Fruit fly (Drosophila melanogaster): ENCODE data around the gene CG1572.

Gene CG1572

DNA sequence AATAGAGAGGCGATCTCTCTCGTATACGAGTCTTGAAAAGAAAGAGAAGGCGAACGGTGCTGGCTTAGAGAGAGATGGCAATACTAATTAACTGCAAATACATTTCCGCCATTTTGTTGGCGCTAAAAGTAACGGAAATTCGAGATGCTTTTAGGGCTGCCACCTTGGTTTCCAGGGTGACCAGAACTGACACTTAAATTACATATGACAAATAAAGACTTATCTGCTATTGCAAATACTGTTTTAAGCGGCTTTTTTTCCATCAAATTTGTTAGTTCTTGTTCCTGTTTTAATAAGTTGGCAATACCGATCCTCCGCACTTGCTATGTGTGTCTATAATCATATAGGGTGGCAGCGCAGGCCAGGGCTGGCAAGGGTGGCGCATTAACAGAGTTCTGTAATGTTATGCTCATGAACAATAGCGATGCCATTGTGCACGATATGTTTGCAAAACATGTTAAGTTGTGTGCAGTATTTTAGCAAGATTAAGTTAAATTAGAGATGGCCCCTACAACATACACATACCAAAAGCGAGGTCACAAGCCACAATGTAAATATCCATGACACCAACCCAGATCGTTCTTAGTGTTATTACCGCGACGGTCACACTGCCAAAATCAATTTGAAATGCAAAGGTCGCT lies 21.9 kb upstream of the CG1572 start, which contains the start of gene nod (continued):
- peak; percentile 46 for TF ChIP-seq fkh (GFP tag; optimal IDR thresholded peaks at IDR 0.05)
- TF ChIP-seq CG11902 (GFP tag; optimal IDR thresholded peaks at IDR 0.05): peak; percentile 4
- peak; percentile 6 for TF ChIP-seq Ets96B (tag; optimal IDR thresholded peaks at IDR 0.05)
- TF ChIP-seq Sox102F (GFP tag; optimal IDR thresholded peaks at IDR 0.05): no peak
- peak; percentile 21 for TF ChIP-seq CG10669 (GFP tag; optimal IDR thresholded peaks at IDR 0.05)
- no peak for TF ChIP-seq fd85E (GFP tag; optimal IDR thresholded peaks at IDR 0.05)
- TF ChIP-seq CG10631 (GFP tag; optimal IDR thresholded peaks at IDR 0.05): peak; percentile 55
- no peak for TF ChIP-seq salr (GFP tag; optimal IDR thresholded peaks at IDR 0.05)
- no peak for TF ChIP-seq CG8119 (GFP tag; IDR thresholded peaks at IDR 0.05)
- peak; percentile 75 for TF ChIP-seq CG31627 (GFP tag; optimal IDR thresholded peaks at IDR 0.05)
- no peak for TF ChIP-seq CG6854 (GFP tag; optimal IDR thresholded peaks at IDR 0.05)
- 0 out of 2 replicates have a peak, but pooled peaks have one; percentile 33 for TF ChIP-seq CG15336 (GFP tag; IDR thresholded peaks at IDR 0.05)
- peak; percentile 52 for TF ChIP-seq Ets21C (GFP tag; optimal IDR thresholded peaks at IDR 0.05)
- TF ChIP-seq Hr38 (GFP tag; optimal IDR thresholded peaks at IDR 0.05): no peak
- TF ChIP-seq Sox14 (GFP tag; optimal IDR thresholded peaks at IDR 0.05): peak; percentile 69
- peak; percentile 63 for TF ChIP-seq Eip75B (GFP tag; optimal IDR thresholded peaks at IDR 0.05)
- peak; percentile 55 for TF ChIP-seq CG34406 (GFP tag; optimal IDR thresholded peaks at IDR 0.05)
- no peak for TF ChIP-seq dsx (GFP tag; optimal IDR thresholded peaks at IDR 0.05; ENCODE audit: poor library complexity, severe bottlenecking)
- TF ChIP-seq spab (GFP tag; optimal IDR thresholded peaks at IDR 0.05): no peak
- TF ChIP-seq Smox (GFP tag; optimal IDR thresholded peaks at IDR 0.05): peak; percentile 46
- TF ChIP-seq Hr39 (GFP tag; optimal IDR thresholded peaks at IDR 0.05): peak; percentile 71
- peak; percentile 48; the same call in 1 of the 3 replicates for TF ChIP-seq CG6163 (GFP tag; IDR thresholded peaks at IDR 0.05)
- peak; percentile 68 for TF ChIP-seq topi (GFP tag; optimal IDR thresholded peaks at IDR 0.05)
- TF ChIP-seq CG3032 (tag; optimal IDR thresholded peaks at IDR 0.05): peak; percentile 45
- TF ChIP-seq fd59A (GFP tag; optimal IDR thresholded peaks at IDR 0.05): no peak
- peak; percentile 39 for TF ChIP-seq CG11762 (GFP tag; optimal IDR thresholded peaks at IDR 0.05; ENCODE audit: insufficient read depth)
- TF ChIP-seq CG6792 (GFP tag; optimal IDR thresholded peaks at IDR 0.05): peak; percentile 53
- TF ChIP-seq Hr4 (GFP tag; optimal IDR thresholded peaks at IDR 0.05): peak; percentile 52
- TF ChIP-seq cyc (GFP tag; optimal IDR thresholded peaks at IDR 0.05): peak; percentile 47
- TF ChIP-seq ss (GFP tag; optimal IDR thresholded peaks at IDR 0.05): no peak
- no peak for TF ChIP-seq CG11294 (GFP tag; IDR thresholded peaks at IDR 0.05)
- peak; percentile 53 for TF ChIP-seq net (GFP tag; optimal IDR thresholded peaks at IDR 0.05)
- no peak for TF ChIP-seq CG9139 (GFP tag; optimal IDR thresholded peaks at IDR 0.05)

DNA sequence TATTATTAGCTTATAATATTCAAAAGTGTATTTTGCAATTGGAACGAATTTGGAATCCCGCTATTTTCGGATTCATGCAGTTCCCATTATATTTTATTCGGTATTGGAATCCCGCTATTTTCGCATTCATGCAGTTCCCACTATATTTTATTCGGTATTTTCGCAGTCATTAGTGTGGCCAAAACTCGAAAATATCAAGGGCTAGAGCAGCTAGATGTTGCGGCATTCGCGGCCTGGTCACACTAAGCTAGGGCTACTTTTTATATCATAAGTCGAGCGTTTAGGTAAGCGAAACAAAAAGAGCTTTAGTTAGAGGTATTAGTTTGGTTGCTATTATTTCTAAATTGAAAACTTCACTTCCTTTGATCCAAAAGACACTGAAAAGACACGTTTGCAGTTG lies 20.4 kb upstream of the CG1572 start:
- TF ChIP-seq Gug (GFP tag; IDR thresholded peaks at IDR 0.05) (no peak), cyc (GFP tag; optimal IDR thresholded peaks at IDR 0.05) (no peak), eg (GFP tag; IDR thresholded peaks at IDR 0.05) (0 out of 3 replicates have a peak, but pooled peaks have one; percentile 19), salr (GFP tag; optimal IDR thresholded peaks at IDR 0.05) (no peak), Sox102F (GFP tag; optimal IDR thresholded peaks at IDR 0.05) (no peak), acj6 (GFP tag; optimal IDR thresholded peaks at IDR 0.05) (no peak), Ets96B (tag; optimal IDR thresholded peaks at IDR 0.05) (no peak), esn (GFP tag; optimal IDR thresholded peaks at IDR 0.05) (no peak), Hr4 (GFP tag; optimal IDR thresholded peaks at IDR 0.05) (no peak), Eip78C (GFP tag) (peak; percentile 31), fd59A (GFP tag; optimal IDR thresholded peaks at IDR 0.05) (no peak)

DNA sequence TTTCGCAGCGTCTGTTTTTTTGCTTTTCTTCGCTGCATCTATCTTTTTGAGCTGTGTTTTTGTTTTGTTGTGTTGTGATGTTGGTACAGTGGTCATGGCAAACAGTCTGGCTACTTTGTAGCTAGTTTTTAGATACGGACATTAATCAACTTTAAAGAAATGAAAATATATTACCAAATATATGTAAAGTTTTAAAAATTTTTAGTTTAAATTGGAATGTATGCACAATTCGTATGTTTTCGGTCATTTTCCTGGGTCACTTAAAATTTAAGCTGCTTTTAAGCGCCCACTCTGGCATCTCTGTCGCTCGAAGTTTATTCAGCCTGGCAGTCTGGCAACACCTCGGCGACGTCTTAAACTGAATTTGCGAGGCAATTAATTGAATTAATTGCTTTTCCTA lies 18.1 kb upstream of the CG1572 start, which contains the start of gene CG11695:
TSS of gene CG11695 (plus strand) at position 344 of the 400 bp plus-strand sequence.
- TF ChIP-seq CG6792 (GFP tag; optimal IDR thresholded peaks at IDR 0.05) (peak; percentile 58), Hr39 (GFP tag; optimal IDR thresholded peaks at IDR 0.05) (peak; percentile 64), svp (GFP tag) (peak; percentile 84), CG4318 (GFP tag; optimal IDR thresholded peaks at IDR 0.05) (no peak), CG3919 (GFP tag; optimal IDR thresholded peaks at IDR 0.05) (peak; percentile 41), acj6 (GFP tag; optimal IDR thresholded peaks at IDR 0.05) (peak; percentile 71), CG8319 (GFP tag; optimal IDR thresholded peaks at IDR 0.05) (no peak), CG11294 (GFP tag; IDR thresholded peaks at IDR 0.05) (peak; percentile 58), CG9139 (GFP tag; optimal IDR thresholded peaks at IDR 0.05) (peak; percentile 4), lz (GFP tag; optimal IDR thresholded peaks at IDR 0.05) (peak; percentile 70), CG3032 (tag; optimal IDR thresholded peaks at IDR 0.05) (peak; percentile 77), CG10631 (GFP tag; optimal IDR thresholded peaks at IDR 0.05) (peak; percentile 69), CG16779 (tag; optimal IDR thresholded peaks at IDR 0.05) (no peak), CG10669 (GFP tag; optimal IDR thresholded peaks at IDR 0.05) (peak; percentile 62), CG8632 (GFP tag; optimal IDR thresholded peaks at IDR 0.05) (peak; percentile 29), topi (GFP tag; optimal IDR thresholded peaks at IDR 0.05) (peak; percentile 57), Eip78C (GFP tag) (peak; percentile 82), fd85E (GFP tag; optimal IDR thresholded peaks at IDR 0.05) (no peak), CG1621 (tag; optimal IDR thresholded peaks at IDR 0.05) (peak; percentile 42), Ets96B (tag; optimal IDR thresholded peaks at IDR 0.05) (peak; percentile 64), CG6808 (GFP tag; optimal IDR thresholded peaks at IDR 0.05) (peak; percentile 70)

All from whole organism, prepupa.